Fruit fly (Drosophila melanogaster) ovary, adult (tissue): ENCODE results near the gene CG45307.

ENCODE experiments used
- CG17801 ChIP-seq: fragments of 200-800 bp; optimal IDR thresholded peaks from 2 replicates; lab custom pipeline; 2019; ENCODE audit warnings: missing biosample characterization, mild to moderate bottlenecking, missing genetic modification characterization, moderate library complexity; ENCODE audit not compliant: partially characterized antibody

CG45307 gene

DNA sequence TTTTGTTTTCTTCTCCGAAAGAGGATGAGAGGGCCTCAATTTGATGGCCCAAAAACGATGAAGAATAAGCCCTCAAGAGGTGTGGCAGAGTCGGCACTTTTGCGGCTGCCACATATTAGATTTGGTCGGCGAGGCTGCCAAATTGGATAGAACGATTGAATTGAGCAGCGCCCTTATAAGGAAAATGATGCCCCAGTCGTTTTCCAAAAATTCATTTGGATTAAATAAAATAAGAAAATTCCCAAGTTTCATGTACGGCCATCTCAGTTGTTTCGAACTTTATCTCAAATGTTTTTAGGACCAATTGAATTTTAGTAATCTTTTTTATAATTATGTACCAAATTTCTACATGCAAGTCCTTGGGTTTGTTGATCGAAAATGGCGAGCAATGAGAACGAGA is at the start of gene CG45307, which contains the start of gene CG12438:
TSS of gene CG45307 (minus strand) at position 101 of the 400 bp plus-strand sequence.
TSS of gene CG12438 (plus strand) at position 264 of the 400 bp plus-strand sequence.
- TF ChIP-seq CG17801 (GFP tag; lab: Kevin White, UChicago): no peak

- no peak for TF ChIP-seq CG17801 (GFP tag; lab: Kevin White, UChicago)
Observed at dm6 chr2L:8799009-8799408, 47.1 kb upstream of the CG45307 start.

- no peak for TF ChIP-seq CG17801 (GFP tag; lab: Kevin White, UChicago)
Observed at dm6 chr2L:8794151-8794550, 42.2 kb upstream of the CG45307 start.

DNA sequence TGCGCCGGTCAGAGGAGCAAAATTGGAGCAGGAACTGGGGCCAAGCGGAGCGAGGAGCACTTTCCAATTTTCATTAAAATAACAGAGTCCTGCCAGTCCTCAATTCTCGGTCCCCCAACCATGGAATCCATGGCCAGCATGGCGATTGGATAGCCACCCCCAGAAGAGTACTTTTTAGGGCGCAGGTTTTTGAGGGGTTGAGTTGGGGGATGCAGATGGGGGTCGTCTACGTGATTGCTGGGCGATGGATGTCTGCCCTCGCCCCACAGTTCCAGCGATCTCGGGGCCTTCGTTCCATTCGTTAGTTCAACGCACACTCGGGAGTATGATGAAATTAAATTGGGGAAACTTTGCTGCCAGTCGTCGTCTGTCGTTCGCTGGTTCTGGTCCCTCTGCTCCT is 39.8 kb upstream of the CG45307 start:
- no peak for TF ChIP-seq CG17801 (GFP tag; lab: Kevin White, UChicago)

DNA sequence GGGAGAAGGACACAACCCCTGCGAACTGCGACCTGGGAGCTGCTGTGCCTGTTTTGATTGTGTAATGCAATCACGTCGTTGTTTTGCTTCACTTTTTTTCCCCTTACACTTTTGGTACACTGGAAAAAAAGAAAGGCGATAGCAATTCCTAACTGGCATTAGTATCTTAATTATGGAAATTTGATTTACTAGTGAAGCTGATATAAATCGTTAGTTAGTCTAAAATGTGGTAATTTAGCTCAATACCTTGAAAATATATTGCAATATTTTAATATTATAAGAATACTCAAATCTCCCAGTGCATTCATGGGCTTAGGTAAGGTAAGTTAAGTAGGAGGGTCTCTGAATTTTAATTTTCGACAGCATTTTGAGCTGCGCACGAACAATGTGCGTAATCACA is 35.7 kb upstream of the CG45307 start:
- no peak for TF ChIP-seq CG17801 (GFP tag; lab: Kevin White, UChicago)

- TF ChIP-seq CG17801 (GFP tag; lab: Kevin White, UChicago): no peak
Observed at dm6 chr2L:8784731-8785130, 32.8 kb upstream of the CG45307 start.

DNA sequence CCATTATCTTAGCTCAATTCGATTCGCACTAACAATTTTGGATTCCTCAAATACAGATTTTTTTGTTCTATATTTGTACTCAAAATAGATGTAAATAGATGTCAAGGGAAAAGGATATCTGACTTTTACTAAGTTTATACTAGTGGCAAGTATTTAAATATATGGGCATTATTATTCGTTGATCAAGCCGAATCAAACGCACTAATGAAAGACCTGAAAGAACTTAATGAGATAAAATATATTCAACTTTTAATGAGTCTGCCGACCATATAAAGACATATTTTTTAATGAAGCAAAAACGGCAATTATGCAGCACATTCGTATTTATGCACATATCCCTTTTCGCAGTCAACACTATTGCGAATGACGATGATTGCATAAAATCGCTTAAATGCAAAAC is 30.5 kb upstream of the CG45307 start, which contains the start of gene CG42710:
TSS of gene CG42710 (minus strand) at position 101 of the 400 bp plus-strand sequence.
- no peak for TF ChIP-seq CG17801 (GFP tag; lab: Kevin White, UChicago)

- TF ChIP-seq CG17801 (GFP tag; lab: Kevin White, UChicago): no peak
Observed at dm6 chr2L:8781152-8781551, 29.2 kb upstream of the CG45307 start, which contains the start of gene LManVI. TSS of gene LManVI (minus strand) at chr2L:8781252.

DNA sequence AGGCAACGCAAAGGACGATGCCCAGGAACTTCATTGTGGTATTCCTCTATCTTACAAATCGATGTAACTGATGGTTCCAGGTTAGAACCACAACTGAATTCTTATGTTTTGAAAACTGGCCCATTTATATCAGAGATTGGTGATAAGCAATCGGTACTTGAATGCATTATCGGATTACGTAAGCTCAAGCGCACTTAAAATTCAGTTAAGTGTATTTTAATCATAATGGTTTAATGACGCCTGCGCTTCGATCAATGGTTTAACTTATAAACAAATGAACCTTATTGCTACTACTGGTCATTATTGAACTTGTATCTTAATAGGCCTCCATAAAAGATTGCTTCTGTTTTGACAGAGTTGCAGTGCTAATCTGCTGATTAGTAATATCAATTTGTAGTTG is 24.2 kb upstream of the CG45307 start, which contains the start of gene LManV:
TSS of gene LManV (minus strand) at position 101 of the 400 bp plus-strand sequence.
- no peak for TF ChIP-seq CG17801 (GFP tag; lab: Kevin White, UChicago)

dm6 chr2L:8772244-8772643 is 20.3 kb upstream of the CG45307 start, which contains the start of gene LManIV:
TSS of gene LManIV (minus strand) at chr2L:8772344.
- no peak for TF ChIP-seq CG17801 (GFP tag; lab: Kevin White, UChicago)

dm6 chr2L:8768660-8769138 is 16.8 kb upstream of the CG45307 start, which contains the start of gene LManIII:
TSS of gene LManIII (minus strand) at chr2L:8768710.
- no peak for TF ChIP-seq CG17801 (GFP tag; lab: Kevin White, UChicago)

dm6 chr2L:8762833-8763232 is 10.9 kb upstream of the CG45307 start:
- TF ChIP-seq CG17801 (GFP tag; lab: Kevin White, UChicago): no peak

- TF ChIP-seq CG17801 (GFP tag; lab: Kevin White, UChicago): no peak
Observed at dm6 chr2L:8747480-8747879, 4.4 kb downstream of the CG45307 start.

DNA sequence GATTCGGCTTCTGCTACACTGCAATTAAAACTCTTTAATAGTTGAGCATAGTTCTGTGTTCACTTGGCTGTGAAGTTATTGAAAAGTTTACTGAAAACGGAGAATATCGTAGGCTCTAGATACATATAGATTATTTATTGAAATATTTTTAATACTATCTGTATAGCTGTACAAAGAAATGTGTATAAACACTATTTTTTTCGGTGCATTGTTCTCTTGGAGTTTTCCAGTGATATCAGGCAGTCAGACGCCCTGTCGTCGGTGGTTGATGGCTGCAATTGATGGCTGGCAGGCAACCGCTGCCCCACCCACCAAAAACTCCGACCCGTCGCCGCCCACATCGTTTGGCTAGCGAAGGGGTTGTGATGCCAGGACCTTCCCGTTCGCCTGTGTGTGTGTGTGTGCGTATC is 5.6 kb downstream of the CG45307 start:
- no peak for TF ChIP-seq CG17801 (GFP tag; lab: Kevin White, UChicago)

DNA sequence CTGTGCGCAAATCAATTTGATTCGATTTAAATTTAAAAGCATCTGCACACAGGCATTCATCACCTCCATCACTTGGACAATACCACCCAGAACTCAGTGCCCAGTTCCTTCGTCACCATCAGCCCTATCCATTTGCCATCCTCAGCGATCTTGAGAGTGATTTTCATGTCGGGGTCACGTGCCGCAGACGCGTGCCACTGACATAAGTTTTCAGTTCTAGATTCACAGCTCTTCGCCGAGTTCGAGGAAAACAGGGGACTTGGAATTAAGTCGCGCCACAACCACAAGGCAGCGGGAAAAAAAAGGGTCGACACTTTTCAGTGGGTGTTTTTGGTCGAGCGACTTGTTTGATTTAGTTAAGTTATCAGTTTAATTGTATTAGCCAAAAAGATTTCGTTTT is 8.8 kb downstream of the CG45307 start:
- no peak for TF ChIP-seq CG17801 (GFP tag; lab: Kevin White, UChicago)

- no peak for TF ChIP-seq CG17801 (GFP tag; lab: Kevin White, UChicago)
Observed at dm6 chr2L:8740757-8741278, 11.1 kb downstream of the CG45307 start.
